Fruit fly (Drosophila melanogaster) whole organism, prepupa: ENCODE data around the gene dac.

Experiments used
- Blimp-1 ChIP-seq: fragments of 200-800 bp; sonication (Bioruptor generic); optimal IDR thresholded peaks from 3 replicates; lab custom pipeline; 2017; ENCODE audit warnings: missing biosample characterization, missing genetic modification characterization, mild to moderate bottlenecking, moderate library complexity, missing genetic modification reagents
- CG10631 ChIP-seq: fragments of 200-800 bp; sonication (Bioruptor generic); optimal IDR thresholded peaks from 2 replicates; lab custom pipeline; 2016; ENCODE audit warnings: missing biosample characterization, missing genetic modification characterization
- CG10669 ChIP-seq: fragments of 200-800 bp; sonication (Bioruptor generic); optimal IDR thresholded peaks from 3 replicates; lab custom pipeline; 2018; ENCODE audit warnings: missing biosample characterization, mild to moderate bottlenecking, missing genetic modification characterization, moderate library complexity
- CG11294 ChIP-seq: fragments of 200-800 bp; sonication (Bioruptor generic); IDR thresholded peaks from 2 replicates; pipeline ENCODE4 v1.3.6; 2022; ENCODE audit warnings: missing biosample characterization, missing genetic modification characterization
- CG6163 ChIP-seq: fragments of 200-800 bp; sonication (Bioruptor generic); IDR thresholded peaks from 3 replicates; pipeline ENCODE4 v1.3.6; 2022; ENCODE audit warnings: missing biosample characterization, missing genetic modification characterization
- CG6792 ChIP-seq: fragments of 200-800 bp; sonication (Bioruptor generic); optimal IDR thresholded peaks from 3 replicates; lab custom pipeline; 2016; ENCODE audit warnings: missing biosample characterization, missing genetic modification characterization
- Eip75B ChIP-seq: fragments of 200-800 bp; sonication (Bioruptor generic); optimal IDR thresholded peaks from 3 replicates; lab custom pipeline; 2016; ENCODE audit warnings: missing biosample characterization, missing genetic modification characterization
- Eip78C ChIP-seq: fragments of 200-800 bp; sonication (Bioruptor generic); peaks from one replicate; lab custom pipeline; 2016; ENCODE audit warnings: missing biosample characterization, missing genetic modification characterization
- Hr39 ChIP-seq: fragments of 200-800 bp; sonication (Bioruptor generic); optimal IDR thresholded peaks from 2 replicates; lab custom pipeline; 2016; ENCODE audit warnings: missing biosample characterization, missing genetic modification characterization
- Lpt ChIP-seq: fragments of 200-800 bp; sonication (Bioruptor generic); optimal IDR thresholded peaks from 3 replicates; lab custom pipeline; 2016; ENCODE audit warnings: missing biosample characterization, missing genetic modification characterization
- Met ChIP-seq: fragments of 200-800 bp; sonication (Bioruptor generic); optimal IDR thresholded peaks from 3 replicates; lab custom pipeline; 2016; ENCODE audit warnings: missing biosample characterization, missing genetic modification characterization
- OdsH ChIP-seq: fragments of 200-800 bp; sonication (Bioruptor generic); optimal IDR thresholded peaks from 3 replicates; lab custom pipeline; 2016; ENCODE audit warnings: missing biosample characterization, missing genetic modification characterization
- dac ChIP-seq: fragments of 200-800 bp; sonication (Bioruptor generic); optimal IDR thresholded peaks from 2 replicates; lab custom pipeline; 2017; ENCODE audit warnings: missing biosample characterization, mild to moderate bottlenecking, missing genetic modification characterization
- eg ChIP-seq: fragments of 200-800 bp; sonication (Bioruptor generic); IDR thresholded peaks from 3 replicates; pipeline ENCODE4 v1.3.6; 2022; ENCODE audit warnings: missing biosample characterization, missing genetic modification characterization
- fd59A ChIP-seq: fragments of 200-800 bp; sonication (Bioruptor generic); optimal IDR thresholded peaks from 2 replicates; lab custom pipeline; 2017; ENCODE audit warnings: missing biosample characterization, mild to moderate bottlenecking, missing genetic modification characterization, missing genetic modification reagents
- fd85E ChIP-seq: fragments of 200-800 bp; sonication (Bioruptor generic); optimal IDR thresholded peaks from 3 replicates; lab custom pipeline; 2016; ENCODE audit warnings: missing biosample characterization, missing genetic modification characterization
- fkh ChIP-seq: fragments of 200-800 bp; sonication (Bioruptor generic); optimal IDR thresholded peaks from 3 replicates; lab custom pipeline; 2017; ENCODE audit warnings: missing biosample characterization, mild to moderate bottlenecking, missing genetic modification characterization, moderate library complexity
- salr ChIP-seq, 2 experiments: fragments of 200-800 bp; sonication (Bioruptor generic); optimal IDR thresholded peaks; 3 replicates each; lab custom pipeline; 2016 to 2018; ENCODE audit warnings: missing biosample characterization in 2 of 2, missing genetic modification characterization in 2 of 2, mild to moderate bottlenecking in 1 of 2
- ss ChIP-seq, 2 experiments: fragments of 200-800 bp; sonication (Bioruptor generic); optimal IDR thresholded peaks; 2 replicates in 1 of 2; 3 replicates in 1 of 2; lab custom pipeline; 2017 to 2018; ENCODE audit warnings: mild to moderate bottlenecking in 2 of 2, missing biosample characterization in 2 of 2, missing genetic modification characterization in 2 of 2, moderate library complexity in 1 of 2
- topi ChIP-seq: fragments of 200-800 bp; sonication (Bioruptor generic); optimal IDR thresholded peaks from 3 replicates; lab custom pipeline; 2016; ENCODE audit warnings: missing biosample characterization, missing genetic modification characterization
- vri ChIP-seq: fragments of 200-800 bp; sonication (Bioruptor generic); optimal IDR thresholded peaks from 3 replicates; lab custom pipeline; 2016; ENCODE audit warnings: missing biosample characterization, mild to moderate bottlenecking, missing genetic modification characterization

The dac gene

dm6 chr2L:16422657-16423473, 62.9 kb downstream of the dac start:
- TF ChIP-seq Eip78C (GFP tag; lab: Kevin White, UChicago), result peak; percentile 12
- no peak for TF ChIP-seq CG6163 (GFP tag; lab: Robert Waterston, UW)
- no peak for TF ChIP-seq CG6792 (GFP tag; lab: Kevin White, UChicago)
- no peak for TF ChIP-seq fd59A
- no peak for TF ChIP-seq eg (GFP tag; lab: Robert Waterston, UW)
- no peak for TF ChIP-seq Lpt (GFP tag; lab: Kevin White, UChicago)
- peak; percentile 85 for TF ChIP-seq fkh (GFP tag; lab: Kevin White, UChicago)
- TF ChIP-seq fd85E (GFP tag; lab: Kevin White, UChicago), result no peak
- TF ChIP-seq topi, result no peak
- TF ChIP-seq Met (GFP tag; lab: Kevin White, UChicago), result no peak
- TF ChIP-seq Eip75B, result no peak
- no peak for TF ChIP-seq OdsH (GFP tag; lab: Kevin White, UChicago)
- no peak for TF ChIP-seq CG10669 (GFP tag; lab: Kevin White, UChicago)
- TF ChIP-seq Hr39 (GFP tag; lab: Kevin White, UChicago), result no peak
- no peak for TF ChIP-seq CG10631 (GFP tag; lab: Kevin White, UChicago)
- TF ChIP-seq CG11294 (GFP tag; lab: Robert Waterston, UW), result no peak
- peak in 1 of 2 experiments; percentile 24 for TF ChIP-seq ss (GFP tag; optimal IDR thresholded peaks at IDR 0.05; lab: Kevin White, UChicago)
- no peak for TF ChIP-seq salr (GFP tag; optimal IDR thresholded peaks at IDR 0.05; lab: Kevin White, UChicago)
- TF ChIP-seq dac (GFP tag; lab: Kevin White, UChicago), result peak; percentile 57
- no peak for TF ChIP-seq vri (GFP tag; lab: Kevin White, UChicago)
- TF ChIP-seq Blimp-1, result no peak
